Fruit fly (Drosophila melanogaster) whole organism, adult: ENCODE measurements around the gene CG15865.

Experiments
- CG12768 ChIP-seq: fragments of 200-800 bp; sonication (Bioruptor generic); optimal IDR thresholded peaks from 2 replicates; lab custom pipeline; 2017; ENCODE audit warnings: missing biosample characterization, missing genetic modification characterization, mild to moderate bottlenecking, moderate library complexity, missing genetic modification reagents
- CG14711 ChIP-seq: fragments of 200-800 bp; sonication (Bioruptor generic); optimal IDR thresholded peaks from 2 replicates; lab custom pipeline; 2018; ENCODE audit warnings: missing biosample characterization, mild to moderate bottlenecking, missing genetic modification characterization, moderate library complexity
- CG5204 ChIP-seq: fragments of 200-800 bp; sonication (Bioruptor generic); optimal IDR thresholded peaks from 2 replicates; lab custom pipeline; 2016; ENCODE audit warnings: missing biosample characterization, missing genetic modification characterization
- bab1 ChIP-seq: fragments of 200-800 bp; sonication (Bioruptor generic); optimal IDR thresholded peaks from 3 replicates; lab custom pipeline; 2019; ENCODE audit warnings: missing biosample characterization, mild to moderate bottlenecking, missing genetic modification characterization, moderate library complexity
- kay ChIP-seq: fragments of 200-800 bp; sonication (Bioruptor generic); peaks from one replicate; lab custom pipeline; 2016; ENCODE audit warnings: missing biosample characterization, missing genetic modification characterization, borderline replicate concordance

dm6 chrX:16696614-16697519 lies 32.6 kb upstream of the CG15865 start:
- TF ChIP-seq CG12768 (GFP tag; lab: Kevin White, UChicago) (no peak), bab1 (GFP tag; lab: Kevin White, UChicago) (no peak), CG14711 (tag; lab: Kevin White, UChicago) (no peak), CG5204 (GFP tag; lab: Kevin White, UChicago) (no peak), kay (GFP tag; lab: Kevin White, UChicago) (no peak)
